Fruit fly (Drosophila melanogaster) whole organism, wandering third instar larva: ENCODE data around the gene Argl.

Source experiments
- Abd-B ChIP-seq: fragments of >200 bp; optimal IDR thresholded peaks from 2 replicates; lab custom pipeline; 2017; ENCODE audit warnings: missing biosample characterization, missing genetic modification characterization
- CG32264 ChIP-seq: fragments of 200-800 bp; sonication (Bioruptor generic); optimal IDR thresholded peaks from 2 replicates; lab custom pipeline; 2016; ENCODE audit warnings: missing biosample characterization, missing genetic modification characterization
- CG9705 ChIP-seq: fragments of 200-800 bp; sonication (Bioruptor generic); optimal IDR thresholded peaks from 2 replicates; lab custom pipeline; 2018; ENCODE audit warnings: missing biosample characterization, mild to moderate bottlenecking, missing genetic modification characterization
- CrebA ChIP-seq: fragments of 200-800 bp; sonication (Bioruptor generic); optimal IDR thresholded peaks from 2 replicates; lab custom pipeline; 2016; ENCODE audit warnings: missing biosample characterization, mild to moderate bottlenecking, missing genetic modification characterization, borderline replicate concordance
- Dfd ChIP-seq: fragments of >200 bp; optimal IDR thresholded peaks from 2 replicates; lab custom pipeline; 2017; ENCODE audit warnings: missing biosample characterization, missing genetic modification characterization
- Dif ChIP-seq: fragments of 200-275, 200-300 bp; sonication (Bioruptor generic); optimal IDR thresholded peaks from 2 replicates; lab custom pipeline; 2018; ENCODE audit warnings: missing biosample characterization, missing genetic modification characterization; ENCODE audit not compliant: partially characterized antibody
- GATAd ChIP-seq: sonication (Bioruptor generic); optimal IDR thresholded peaks from 2 replicates; lab custom pipeline; 2016; ENCODE audit warnings: missing biosample characterization, missing genetic modification characterization
- HLH106 ChIP-seq: fragments of 200-800 bp; optimal IDR thresholded peaks from 3 replicates; lab custom pipeline; 2019; ENCODE audit warnings: missing biosample characterization, mild to moderate bottlenecking, missing genetic modification characterization, moderate library complexity
- Hnf4 ChIP-seq: fragments of 200-800 bp; sonication (Bioruptor generic); optimal IDR thresholded peaks from 2 replicates; lab custom pipeline; 2016; ENCODE audit warnings: missing biosample characterization, mild to moderate bottlenecking, missing genetic modification characterization
- Hr78 ChIP-seq: fragments of >200 bp; optimal IDR thresholded peaks from 2 replicates; lab custom pipeline; 2017; ENCODE audit warnings: missing biosample characterization, missing genetic modification characterization
- Hr83 ChIP-seq: fragments of 200-300 bp; sonication (Bioruptor generic); optimal IDR thresholded peaks from 2 replicates; lab custom pipeline; 2016; ENCODE audit warnings: missing biosample characterization, mild to moderate bottlenecking, missing genetic modification characterization, moderate library complexity; ENCODE audit not compliant: poor library complexity, severe bottlenecking
- Jra ChIP-seq: sonication (Bioruptor generic); optimal IDR thresholded peaks from 2 replicates; lab custom pipeline; 2016; ENCODE audit warnings: missing biosample characterization, missing genetic modification characterization
- Mio ChIP-seq: sonication (Bioruptor generic); optimal IDR thresholded peaks from 2 replicates; lab custom pipeline; 2016; ENCODE audit warnings: missing biosample characterization, missing genetic modification characterization
- Myc ChIP-seq: fragments of >200 bp; optimal IDR thresholded peaks from 2 replicates; lab custom pipeline; 2017
- N ChIP-seq: fragments of >200 bp; optimal IDR thresholded peaks from 2 replicates; lab custom pipeline; 2018; ENCODE audit warnings: missing biosample characterization, missing external identifiers, missing genetic modification characterization
- OdsH ChIP-seq: fragments of 200-800 bp; sonication (Bioruptor generic); optimal IDR thresholded peaks from 2 replicates; lab custom pipeline; 2016; ENCODE audit warnings: missing biosample characterization, mild to moderate bottlenecking, missing genetic modification characterization
- Rel ChIP-seq, 2 experiments: fragments of 200-800 bp; sonication (Bioruptor generic) in 1 of 2; optimal IDR thresholded peaks; 2 replicates in 1 of 2; 3 replicates in 1 of 2; lab custom pipeline; 2016 to 2019; ENCODE audit warnings: mild to moderate bottlenecking in 2 of 2, missing biosample characterization in 2 of 2, missing genetic modification characterization in 2 of 2, moderate library complexity in 1 of 2
- Sp1 ChIP-seq: fragments of 200-800 bp; sonication (Bioruptor generic); optimal IDR thresholded peaks from 3 replicates; lab custom pipeline; 2019; ENCODE audit warnings: missing biosample characterization, mild to moderate bottlenecking, missing genetic modification characterization, moderate library complexity
- Vsx2 ChIP-seq: fragments of 200-300, 225-300 bp; sonication (Bioruptor generic); optimal IDR thresholded peaks from 2 replicates; lab custom pipeline; 2018; ENCODE audit warnings: missing biosample characterization, missing genetic modification characterization; ENCODE audit not compliant: partially characterized antibody
- br ChIP-seq: fragments of 200-800 bp; sonication (Bioruptor generic); optimal IDR thresholded peaks from 2 replicates; lab custom pipeline; 2016; ENCODE audit warnings: missing biosample characterization, missing genetic modification characterization
- brk ChIP-seq: fragments of 200-800 bp; sonication (Bioruptor generic); optimal IDR thresholded peaks from 2 replicates; lab custom pipeline; 2016; ENCODE audit warnings: missing biosample characterization, mild to moderate bottlenecking, missing genetic modification characterization
- dl ChIP-seq, 2 experiments: fragments of 175-275, 200-275 bp in 1 of 2; fragments of 200-275 bp in 1 of 2; sonication (Bioruptor generic); optimal IDR thresholded peaks; lab custom pipeline; 2018; ENCODE audit warnings: mild to moderate bottlenecking in 2 of 2, missing biosample characterization in 2 of 2, missing genetic modification characterization in 2 of 2, moderate library complexity in 2 of 2; ENCODE audit not compliant: partially characterized antibody in 2 of 2, insufficient read depth in 1 of 2
- dmrt93B ChIP-seq: fragments of 200-800 bp; sonication (Bioruptor generic); optimal IDR thresholded peaks from 2 replicates; lab custom pipeline; 2018; ENCODE audit warnings: missing biosample characterization, mild to moderate bottlenecking, missing genetic modification characterization
- dsf ChIP-seq: sonication (Bioruptor generic); optimal IDR thresholded peaks from 2 replicates; lab custom pipeline; 2016; ENCODE audit warnings: missing biosample characterization, missing genetic modification characterization, borderline replicate concordance
- ey ChIP-seq: fragments of 200-800 bp; sonication (Bioruptor generic); optimal IDR thresholded peaks from 2 replicates; lab custom pipeline; 2016; ENCODE audit warnings: missing biosample characterization, missing genetic modification characterization
- foxo ChIP-seq, 2 experiments: fragments of 200-800 bp; sonication (Bioruptor generic); optimal IDR thresholded peaks; 2 replicates in 1 of 2; 3 replicates in 1 of 2; lab custom pipeline; 2016 to 2017; ENCODE audit warnings: missing biosample characterization in 2 of 2, missing genetic modification characterization in 2 of 2
- fru ChIP-seq: fragments of 200-800 bp; sonication (Bioruptor generic); optimal IDR thresholded peaks from 3 replicates; lab custom pipeline; 2016; ENCODE audit warnings: missing biosample characterization, mild to moderate bottlenecking, missing genetic modification characterization
- h ChIP-seq: fragments of 200-800 bp; sonication (Bioruptor generic); optimal IDR thresholded peaks from 3 replicates; lab custom pipeline; 2016; ENCODE audit warnings: missing biosample characterization, mild to moderate bottlenecking, missing genetic modification characterization
- jim ChIP-seq: fragments of 175-275, 200-325 bp; sonication (Bioruptor generic); optimal IDR thresholded peaks from 2 replicates; lab custom pipeline; 2016; ENCODE audit warnings: missing biosample characterization, mild to moderate bottlenecking, missing genetic modification characterization
- lola ChIP-seq: fragments of >200 bp; optimal IDR thresholded peaks from 2 replicates; lab custom pipeline; 2017; ENCODE audit warnings: missing biosample characterization, missing genetic modification characterization
- pan ChIP-seq: fragments of >200 bp; optimal IDR thresholded peaks from 2 replicates; lab custom pipeline; 2017
- psq ChIP-seq: fragments of 200-800 bp; sonication (Bioruptor generic); optimal IDR thresholded peaks from 3 replicates; lab custom pipeline; 2017; ENCODE audit warnings: missing biosample characterization, mild to moderate bottlenecking, missing genetic modification characterization, moderate library complexity
- rgr ChIP-seq: fragments of 200-800 bp; sonication (Bioruptor generic); optimal IDR thresholded peaks from 3 replicates; lab custom pipeline; 2016; ENCODE audit warnings: missing biosample characterization, mild to moderate bottlenecking, missing genetic modification characterization
- sage ChIP-seq: fragments of 200-800 bp; sonication (Bioruptor generic); optimal IDR thresholded peaks from 2 replicates; lab custom pipeline; 2016; ENCODE audit warnings: missing biosample characterization, mild to moderate bottlenecking, missing genetic modification characterization
- sv ChIP-seq: fragments of 200-800 bp; sonication (Bioruptor generic); optimal IDR thresholded peaks from 3 replicates; lab custom pipeline; 2016; ENCODE audit warnings: missing biosample characterization, missing genetic modification characterization
- tai ChIP-seq: sonication (Bioruptor generic); optimal IDR thresholded peaks from 2 replicates; lab custom pipeline; 2016; ENCODE audit warnings: missing biosample characterization, missing genetic modification characterization
- usp ChIP-seq: fragments of >200 bp; optimal IDR thresholded peaks from 2 replicates; lab custom pipeline; 2017; ENCODE audit warnings: missing biosample characterization, missing genetic modification characterization
- woc ChIP-seq: sonication (Bioruptor generic); optimal IDR thresholded peaks from 2 replicates; lab custom pipeline; 2016; ENCODE audit warnings: missing biosample characterization, mild to moderate bottlenecking, missing genetic modification characterization

Argl gene

DNA sequence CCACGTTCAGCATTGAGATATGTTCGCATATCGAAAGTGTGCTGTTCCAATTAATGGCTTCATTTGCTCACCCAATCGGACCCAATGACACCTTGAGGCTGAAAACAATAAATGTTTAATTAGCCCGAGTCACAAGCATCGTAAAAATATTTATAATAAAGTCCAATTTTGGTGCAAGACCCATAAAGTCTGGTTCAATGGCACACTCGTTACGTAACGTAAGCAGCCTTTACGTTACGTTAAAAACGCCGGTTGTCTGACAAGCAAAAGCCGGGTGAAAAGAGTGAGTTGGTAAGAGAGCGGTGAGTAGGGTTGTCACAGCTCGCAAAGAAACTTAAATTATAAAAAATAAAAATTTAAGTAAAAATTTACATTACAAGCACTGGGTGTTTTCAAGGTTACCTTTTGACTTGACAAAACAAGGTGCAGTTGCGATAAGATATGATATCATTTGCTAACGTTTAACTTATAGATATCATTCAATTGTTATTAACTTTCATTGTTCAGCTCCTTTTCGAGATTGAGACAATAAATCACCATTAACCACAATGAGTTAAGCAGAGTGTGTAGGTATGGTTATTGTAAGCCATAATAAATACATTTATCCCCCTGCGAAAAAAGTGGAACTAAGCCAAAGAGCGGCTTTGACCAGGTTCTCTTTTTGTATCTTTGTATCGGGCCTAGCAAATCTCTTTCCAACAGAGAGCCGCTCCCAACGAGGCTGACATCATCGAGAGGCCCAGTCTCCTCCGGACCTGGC, 43.8 kb downstream of the Argl start:
- TF ChIP-seq CrebA (peak; percentile 30), OdsH (GFP tag; lab: Kevin White, UChicago) (peak; percentile 68), dl (GFP tag; optimal IDR thresholded peaks at IDR 0.05; lab: Kevin White, UChicago; ENCODE audit: insufficient read depth in 1 of 2, partially characterized antibody in 2 of 2) (peak; percentile 45 to 77), tai (GFP tag; lab: Kevin White, UChicago) (peak; percentile 54), CG32264 (GFP tag; lab: Kevin White, UChicago) (no peak), dmrt93B (GFP tag; lab: Kevin White, UChicago) (peak; percentile 45), Abd-B (no peak), br (peak; percentile 73), Sp1 (GFP tag; lab: Kevin White, UChicago) (peak; percentile 74), h (GFP tag; lab: Kevin White, UChicago) (peak; percentile 69), Hr83 (GFP tag; lab: Kevin White, UChicago) (no peak), brk (GFP tag; lab: Kevin White, UChicago) (peak; percentile 59), usp (GFP tag; lab: Kevin White, UChicago) (no peak), rgr (GFP tag; lab: Kevin White, UChicago) (peak; percentile 54), dsf (GFP tag; lab: Kevin White, UChicago) (no peak), Dfd (GFP tag; lab: Kevin White, UChicago) (no peak), Rel (GFP tag; optimal IDR thresholded peaks at IDR 0.05; lab: Kevin White, UChicago) (peak; percentile 71), Rel (tag; optimal IDR thresholded peaks at IDR 0.05; lab: Kevin White, UChicago) (no peak), Dif (GFP tag; lab: Kevin White, UChicago) (peak; percentile 49), woc (GFP tag; lab: Kevin White, UChicago) (peak; percentile 55), psq (GFP tag; lab: Kevin White, UChicago) (peak; percentile 48), ey (GFP tag; lab: Kevin White, UChicago) (peak; percentile 74), N (GFP tag; lab: Kevin White, UChicago) (no peak), Mio (GFP tag; lab: Kevin White, UChicago) (no peak), Myc (lab: Kevin White, UChicago) (no peak), foxo (GFP tag; optimal IDR thresholded peaks at IDR 0.05; lab: Kevin White, UChicago) (peak in 1 of 2 experiments; percentile 67), sage (GFP tag; lab: Kevin White, UChicago) (peak; percentile 61), Hnf4 (peak; percentile 15), HLH106 (peak; percentile 81), Hr78 (GFP tag; lab: Kevin White, UChicago) (no peak), jim (GFP tag; lab: Kevin White, UChicago) (no peak), fru (GFP tag; lab: Kevin White, UChicago) (peak; percentile 71), Vsx2 (GFP tag; lab: Kevin White, UChicago) (no peak), GATAd (GFP tag; lab: Kevin White, UChicago) (no peak), lola (GFP tag; lab: Kevin White, UChicago) (no peak), pan (lab: Kevin White, UChicago) (no peak), CG9705 (peak; percentile 68), sv (GFP tag; lab: Kevin White, UChicago) (peak; percentile 34), Jra (GFP tag; lab: Kevin White, UChicago) (no peak)

DNA sequence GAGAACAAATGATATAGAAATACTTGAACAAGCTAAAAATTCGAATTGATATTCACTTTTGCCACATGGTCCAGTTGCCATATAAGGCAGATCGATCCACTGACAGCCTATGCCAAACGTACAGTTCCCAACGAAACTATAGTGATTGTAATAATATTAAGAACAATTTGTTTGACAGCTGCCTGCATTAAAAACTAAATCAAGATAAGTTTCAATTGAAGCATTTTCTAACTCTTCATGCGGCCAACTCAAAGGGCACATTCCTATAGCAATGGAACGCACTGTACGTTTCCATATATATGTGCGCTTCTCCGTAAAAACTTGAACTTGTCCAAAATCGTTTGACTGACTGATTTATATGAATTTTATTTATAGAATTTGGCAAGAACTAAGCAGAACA, 47.7 kb downstream of the Argl start:
- peak in 1 of 2 experiments; percentile 24 for TF ChIP-seq foxo (GFP tag; optimal IDR thresholded peaks at IDR 0.05; lab: Kevin White, UChicago)
- TF ChIP-seq Hnf4, result no peak
- no peak for TF ChIP-seq jim (GFP tag; lab: Kevin White, UChicago)
- TF ChIP-seq dsf (GFP tag; lab: Kevin White, UChicago), result no peak
- TF ChIP-seq Myc (lab: Kevin White, UChicago), result no peak
- no peak for TF ChIP-seq Sp1 (GFP tag; lab: Kevin White, UChicago)
- no peak for TF ChIP-seq sage (GFP tag; lab: Kevin White, UChicago)
- TF ChIP-seq ey (GFP tag; lab: Kevin White, UChicago), result no peak
- no peak for TF ChIP-seq psq (GFP tag; lab: Kevin White, UChicago)
- TF ChIP-seq usp (GFP tag; lab: Kevin White, UChicago), result no peak
- no peak for TF ChIP-seq Abd-B
- no peak for TF ChIP-seq Vsx2 (GFP tag; lab: Kevin White, UChicago)
- TF ChIP-seq CrebA, result no peak
- no peak for TF ChIP-seq N (GFP tag; lab: Kevin White, UChicago)
- no peak for TF ChIP-seq CG9705
- no peak for TF ChIP-seq Hr78 (GFP tag; lab: Kevin White, UChicago)
- no peak for TF ChIP-seq dmrt93B (GFP tag; lab: Kevin White, UChicago)
- no peak for TF ChIP-seq dl (GFP tag; optimal IDR thresholded peaks at IDR 0.05; lab: Kevin White, UChicago; ENCODE audit: insufficient read depth in 1 of 2, partially characterized antibody in 2 of 2)
- TF ChIP-seq fru (GFP tag; lab: Kevin White, UChicago), result no peak
- TF ChIP-seq HLH106, result peak; percentile 20
- TF ChIP-seq h (GFP tag; lab: Kevin White, UChicago), result peak; percentile 22
- TF ChIP-seq, all 38 proteins: peak for 3
